Worm (Caenorhabditis elegans) whole organism, L3 larva: ENCODE results near the gene T05C12.15.

Experiments
- aly-2 ChIP-seq: fragments of 150-350 bp; optimal IDR thresholded peaks from 2 replicates; lab custom pipeline; 2014; ENCODE audit warnings: missing biosample characterization, missing genetic modification characterization
- ama-1 ChIP-seq: fragments of 150-350 bp; optimal IDR thresholded peaks from 2 replicates; lab custom pipeline; 2018
- ceh-82 ChIP-seq: fragments of 150-350 bp; optimal IDR thresholded peaks from 2 replicates; lab custom pipeline; 2014; ENCODE audit warnings: missing biosample characterization, missing genetic modification characterization
- elt-3 ChIP-seq, 3 experiments: fragments of 150-350 bp in 1 of 3; sonication (generic microtip) in 2 of 3; optimal IDR thresholded peaks; 2 replicates in 2 of 3; 4 replicates in 1 of 3; lab custom pipeline; 2014 to 2017; ENCODE audit warnings: missing biosample characterization in 3 of 3, missing genetic modification characterization in 3 of 3
- fkh-10 ChIP-seq: sonication (generic microtip); optimal IDR thresholded peaks from 2 replicates; lab custom pipeline; 2017; ENCODE audit warnings: missing biosample characterization, missing genetic modification reagents, missing genetic modification characterization
- jun-1 ChIP-seq: fragments of 150-350 bp; optimal IDR thresholded peaks from 2 replicates; lab custom pipeline; 2014; ENCODE audit warnings: missing biosample characterization, missing genetic modification reagents, missing genetic modification characterization
- lin-39 ChIP-seq: fragments of 150-350 bp; optimal IDR thresholded peaks from 2 replicates; lab custom pipeline; 2018; ENCODE audit warnings: missing biosample characterization, missing genetic modification reagents, missing genetic modification characterization
- mdl-1 ChIP-seq: fragments of 150-350 bp; optimal IDR thresholded peaks from 2 replicates; lab custom pipeline; 2014; ENCODE audit warnings: missing biosample characterization, missing genetic modification characterization
- pqm-1 ChIP-seq: fragments of 150-350 bp; optimal IDR thresholded peaks from 2 replicates; lab custom pipeline; 2017; ENCODE audit warnings: missing biosample characterization, missing genetic modification characterization, inconsistent platforms
- sea-2 ChIP-seq: fragments of 150-350 bp; sonication (generic microtip); optimal IDR thresholded peaks from 4 replicates; lab custom pipeline; 2014; ENCODE audit warnings: missing biosample characterization, missing genetic modification reagents, missing genetic modification characterization
- skn-1 ChIP-seq: fragments of 150-350 bp; optimal IDR thresholded peaks from 2 replicates; lab custom pipeline; 2014; ENCODE audit warnings: missing biosample characterization, missing genetic modification characterization

DNA sequence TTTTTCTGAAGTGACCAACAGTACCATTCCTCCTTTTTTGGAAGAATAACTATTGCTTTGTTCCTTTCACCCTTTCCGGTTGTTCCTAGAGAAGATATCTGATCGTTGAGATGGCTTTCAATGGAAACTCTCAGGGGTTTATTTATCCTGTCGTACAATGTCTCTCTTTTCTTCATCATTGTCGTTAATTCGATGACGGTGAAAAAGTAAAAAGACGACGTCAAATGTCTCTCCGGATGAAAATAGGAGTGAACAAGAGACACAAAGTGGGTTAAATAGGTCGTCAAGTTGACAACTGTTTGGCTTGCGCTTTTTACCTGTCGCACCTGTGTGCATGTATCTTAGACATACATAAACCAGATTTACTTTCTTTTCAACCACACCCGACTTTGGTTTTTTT lies 24.5 kb downstream of the T05C12.15 start:
- TF ChIP-seq sea-2 (GFP tag; lab: Kevin White, UChicago): no peak
- no peak for TF ChIP-seq fkh-10 (GFP tag; lab: Kevin White, UChicago)
- no peak for TF ChIP-seq elt-3 (tag; optimal IDR thresholded peaks at IDR 0.05; lab: Kevin White, UChicago)
- no peak for TF ChIP-seq jun-1 (tag; lab: Kevin White, UChicago)
- no peak for TF ChIP-seq pqm-1 (tag; lab: Kevin White, UChicago)
- no peak for TF ChIP-seq mdl-1 (tag; lab: Kevin White, UChicago)
- TF ChIP-seq ceh-82: no peak
- no peak for TF ChIP-seq skn-1
- TF ChIP-seq ama-1 (lab: Kevin White, UChicago): no peak
- no peak for TF ChIP-seq lin-39
- TF ChIP-seq aly-2 (tag; lab: Kevin White, UChicago): no peak
